Worm (Caenorhabditis elegans) whole organism, L1 larva: Measurements from ENCODE around the gene nlp-27.
A peak's percentile ranks its signal among the peaks of the same experiment; 100 is the strongest.

Source experiments
- C04F5.9 ChIP-seq: sonication (generic microtip); optimal IDR thresholded peaks from 2 replicates; lab custom pipeline; 2016; ENCODE audit warnings: missing genetic modification characterization, missing compliant biosample characterization
- C34B4.2 ChIP-seq: sonication (generic microtip); optimal IDR thresholded peaks from 2 replicates; lab custom pipeline; 2017; ENCODE audit warnings: mild to moderate bottlenecking, missing genetic modification characterization, missing compliant biosample characterization
- Y116A8C.19 ChIP-seq: sonication (generic microtip); optimal IDR thresholded peaks from 2 replicates; lab custom pipeline; 2016; ENCODE audit warnings: missing compliant biosample characterization, missing genetic modification characterization, borderline replicate concordance
- aha-1 ChIP-seq: fragments of 150-350 bp; optimal IDR thresholded peaks from 2 replicates; lab custom pipeline; 2014; ENCODE audit warnings: missing biosample characterization, missing genetic modification characterization
- alr-1 ChIP-seq: fragments of 200-800 bp; sonication (Bioruptor generic); optimal IDR thresholded peaks from 2 replicates; lab custom pipeline; 2018; ENCODE audit warnings: borderline replicate concordance, mild to moderate bottlenecking, missing genetic modification characterization, missing compliant biosample characterization
- ama-1 ChIP-seq: fragments of 150-350 bp; optimal IDR thresholded peaks from 2 replicates; lab custom pipeline; 2014
- ceh-8 ChIP-seq: fragments of 200-800 bp; sonication (Bioruptor generic); optimal IDR thresholded peaks from 2 replicates; lab custom pipeline; 2018; ENCODE audit warnings: mild to moderate bottlenecking, missing genetic modification characterization, moderate library complexity, missing compliant biosample characterization
- ceh-88 ChIP-seq: fragments of 200-800 bp; sonication (Bioruptor generic); IDR thresholded peaks from 2 replicates; pipeline ENCODE4 v1.3.6; 2022; ENCODE audit warnings: missing genetic modification characterization, missing compliant biosample characterization
- dpl-1 ChIP-seq, 3 experiments: fragments of 150-350 bp in 2 of 3; sonication (generic microtip) in 1 of 3; optimal IDR thresholded peaks; 2 replicates each; lab custom pipeline; 2014 to 2017; ENCODE audit warnings: missing biosample characterization in 3 of 3, missing genetic modification characterization in 3 of 3, missing genetic modification reagents in 3 of 3
- dsc-1 ChIP-seq: sonication (generic microtip); optimal IDR thresholded peaks from 2 replicates; lab custom pipeline; 2016; ENCODE audit warnings: mild to moderate bottlenecking, missing genetic modification characterization, missing compliant biosample characterization
- efl-1 ChIP-seq, 4 experiments: fragments of 150-350 bp; optimal IDR thresholded peaks in 3 of 4; peaks in 1 of 4; 1 replicate in 1 of 4; 2 replicates in 3 of 4; lab custom pipeline; 2014; ENCODE audit warnings: missing biosample characterization in 2 of 4, missing genetic modification characterization in 2 of 4, missing genetic modification reagents in 2 of 4
- egl-13 ChIP-seq: sonication (generic microtip); optimal IDR thresholded peaks from 2 replicates; lab custom pipeline; 2016; ENCODE audit warnings: missing genotype, missing genetic modification reagents, missing genetic modification characterization, missing compliant biosample characterization
- egl-27 ChIP-seq, 2 experiments: fragments of 150-350 bp in 1 of 2; sonication (generic microtip); optimal IDR thresholded peaks; 3 replicates each; lab custom pipeline; 2017 to 2018; ENCODE audit warnings: missing biosample characterization in 2 of 2, missing genetic modification characterization in 2 of 2, missing genetic modification reagents in 2 of 2
- elt-3 ChIP-seq, 6 experiments: fragments of 150-350 bp in 1 of 6; sonication (generic microtip); optimal IDR thresholded peaks; 2 replicates each; lab custom pipeline; 2017 to 2018; ENCODE audit warnings: missing biosample characterization in 6 of 6, missing genetic modification characterization in 6 of 6, inconsistent platforms in 1 of 6
- ets-5 ChIP-seq: fragments of 200-800 bp; sonication (Bioruptor generic); IDR thresholded peaks from 2 replicates; pipeline ENCODE4 v1.3.6; 2022; ENCODE audit warnings: missing genetic modification characterization, missing compliant biosample characterization
- fkh-4 ChIP-seq: sonication (generic microtip); optimal IDR thresholded peaks from 2 replicates; lab custom pipeline; 2016; ENCODE audit warnings: missing compliant biosample characterization, missing genetic modification characterization, borderline replicate concordance
- hlh-17 ChIP-seq: fragments of 200-800 bp; sonication (Bioruptor generic); optimal IDR thresholded peaks from 2 replicates; lab custom pipeline; 2018; ENCODE audit warnings: missing genetic modification characterization, mild to moderate bottlenecking, missing compliant biosample characterization, moderate library complexity, borderline replicate concordance
- irx-1 ChIP-seq: sonication (generic microtip); optimal IDR thresholded peaks from 2 replicates; lab custom pipeline; 2016; ENCODE audit warnings: missing genetic modification characterization, missing compliant biosample characterization
- isw-1 ChIP-seq: fragments of 200-800 bp; sonication (Bioruptor generic); IDR thresholded peaks from 2 replicates; pipeline ENCODE4 v1.3.6; 2022; ENCODE audit warnings: missing genetic modification characterization, missing compliant biosample characterization
- jun-1 ChIP-seq: fragments of 150-350 bp; optimal IDR thresholded peaks from 2 replicates; lab custom pipeline; 2014; ENCODE audit warnings: missing biosample characterization, missing genetic modification reagents, missing genetic modification characterization
- lin-14 ChIP-seq: fragments of 200-800 bp; sonication (Bioruptor generic); optimal IDR thresholded peaks from 2 replicates; lab custom pipeline; 2018; ENCODE audit warnings: mild to moderate bottlenecking, missing genetic modification characterization, moderate library complexity, missing compliant biosample characterization
- lin-15B ChIP-seq: fragments of 150-350 bp; sonication (generic microtip); optimal IDR thresholded peaks from 3 replicates; lab custom pipeline; 2014; ENCODE audit warnings: missing biosample characterization, missing genetic modification characterization
- lin-35 ChIP-seq, 2 experiments: fragments of 150-350 bp; optimal IDR thresholded peaks; 2 replicates each; lab custom pipeline; 2014; ENCODE audit warnings: missing biosample characterization in 2 of 2, missing genetic modification characterization in 2 of 2, missing genetic modification reagents in 2 of 2
- mab-9 ChIP-seq: fragments of 200-800 bp; sonication (Bioruptor generic); IDR thresholded peaks from 2 replicates; pipeline ENCODE4 v1.3.6; 2022; ENCODE audit warnings: missing genetic modification reagents, missing genetic modification characterization, missing compliant biosample characterization
- mdl-1 ChIP-seq, 2 experiments: fragments of 150-350 bp; optimal IDR thresholded peaks; 2 replicates each; lab custom pipeline; 2014 to 2017; ENCODE audit warnings: missing biosample characterization in 2 of 2, missing genetic modification characterization in 2 of 2, inconsistent platforms in 1 of 2
- mef-2 ChIP-seq: fragments of 150-350 bp; optimal IDR thresholded peaks from 2 replicates; lab custom pipeline; 2014; ENCODE audit warnings: missing biosample characterization, missing genetic modification characterization
- mep-1 ChIP-seq: fragments of 150-350 bp; optimal IDR thresholded peaks from 2 replicates; lab custom pipeline; 2014; ENCODE audit warnings: missing biosample characterization, missing genetic modification characterization
- nhr-20 ChIP-seq: sonication (generic microtip); optimal IDR thresholded peaks from 2 replicates; lab custom pipeline; 2016; ENCODE audit warnings: mild to moderate bottlenecking, missing genetic modification characterization, missing compliant biosample characterization
- nhr-237 ChIP-seq: fragments of 150-350 bp; optimal IDR thresholded peaks from 2 replicates; lab custom pipeline; 2014; ENCODE audit warnings: missing biosample characterization, missing genetic modification characterization
- nhr-28 ChIP-seq: fragments of 150-350 bp; optimal IDR thresholded peaks from 2 replicates; lab custom pipeline; 2014; ENCODE audit warnings: missing biosample characterization, missing genetic modification characterization
- nhr-76 ChIP-seq: sonication (generic microtip); optimal IDR thresholded peaks from 2 replicates; lab custom pipeline; 2017; ENCODE audit warnings: missing biosample characterization, missing genetic modification characterization
- nhr-77 ChIP-seq: fragments of 150-350 bp; optimal IDR thresholded peaks from 2 replicates; lab custom pipeline; 2014; ENCODE audit warnings: missing biosample characterization, missing genetic modification characterization
- nhr-84 ChIP-seq: sonication (generic microtip); optimal IDR thresholded peaks from 2 replicates; lab custom pipeline; 2017; ENCODE audit warnings: missing biosample characterization, missing genetic modification characterization
- nhr-90 ChIP-seq: sonication (generic microtip); optimal IDR thresholded peaks from 2 replicates; lab custom pipeline; 2016; ENCODE audit warnings: mild to moderate bottlenecking, missing genetic modification characterization, missing compliant biosample characterization; ENCODE audit not compliant: poor library complexity
- pag-3 ChIP-seq: sonication (generic microtip); optimal IDR thresholded peaks from 2 replicates; lab custom pipeline; 2017; ENCODE audit warnings: missing genetic modification characterization, mild to moderate bottlenecking, missing compliant biosample characterization, antibody characterized with exemption, borderline replicate concordance; ENCODE audit not compliant: insufficient read depth
- skn-1 ChIP-seq: fragments of 150-350 bp; optimal IDR thresholded peaks from 2 replicates; lab custom pipeline; 2014; ENCODE audit warnings: missing biosample characterization, missing genetic modification characterization
- snu-23 ChIP-seq: sonication (generic microtip); optimal IDR thresholded peaks from 2 replicates; lab custom pipeline; 2016; ENCODE audit warnings: missing genetic modification characterization, missing compliant biosample characterization
- sox-4 ChIP-seq: sonication (generic microtip); optimal IDR thresholded peaks from 2 replicates; lab custom pipeline; 2016; ENCODE audit warnings: missing genetic modification characterization, missing compliant biosample characterization
- sptf-1 ChIP-seq: fragments of 150-350 bp; optimal IDR thresholded peaks from 2 replicates; lab custom pipeline; 2014; ENCODE audit warnings: missing biosample characterization, missing genetic modification characterization
- swsn-7 ChIP-seq: sonication (generic microtip); optimal IDR thresholded peaks from 2 replicates; lab custom pipeline; 2016; ENCODE audit warnings: missing genetic modification characterization, missing compliant biosample characterization
- tbx-2 ChIP-seq: sonication (generic microtip); optimal IDR thresholded peaks from 2 replicates; lab custom pipeline; 2016; ENCODE audit warnings: missing genetic modification characterization, missing compliant biosample characterization
- tlp-1 ChIP-seq: fragments of 150-350 bp; optimal IDR thresholded peaks from 2 replicates; lab custom pipeline; 2014; ENCODE audit warnings: missing biosample characterization, missing genetic modification characterization
- unc-62 ChIP-seq: fragments of 150-350 bp; optimal IDR thresholded peaks from 2 replicates; lab custom pipeline; 2014; ENCODE audit warnings: missing biosample characterization, missing genetic modification reagents, missing genetic modification characterization
- zip-4 ChIP-seq: fragments of 200-800 bp; sonication (Bioruptor generic); optimal IDR thresholded peaks from 2 replicates; lab custom pipeline; 2018; ENCODE audit warnings: mild to moderate bottlenecking, missing genetic modification characterization, moderate library complexity, missing compliant biosample characterization

nlp-27 gene

DNA sequence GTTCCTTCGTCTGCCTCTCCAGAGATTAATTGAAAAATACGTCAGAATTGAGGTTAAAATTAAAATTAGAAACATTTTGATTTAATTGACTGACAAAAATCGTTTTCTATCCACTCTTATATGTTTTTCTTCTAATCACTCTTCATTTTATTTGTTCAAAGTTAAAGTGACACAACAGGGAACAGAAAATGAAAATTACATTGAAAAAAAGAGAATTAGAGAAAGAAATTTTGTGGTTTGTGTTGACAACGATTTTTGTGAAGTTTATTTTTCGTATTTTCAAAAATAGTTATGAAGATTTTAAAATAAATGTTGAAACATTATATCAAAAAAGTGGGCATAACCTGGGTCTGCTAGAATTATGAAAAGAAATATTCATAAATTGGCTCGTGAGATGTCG lies 31.6 kb upstream of the nlp-27 start, which contains the start of gene cyp-34A5:
Gene cyp-34A5 (minus strand): TSS at position 101 of the 400 bp plus-strand sequence.
- TF ChIP-seq ceh-8 (no peak), hlh-17 (GFP tag; lab: Kevin White, UChicago) (no peak), sox-4 (no peak), egl-27 (tag; optimal IDR thresholded peaks at IDR 0.05; lab: Kevin White, UChicago) (no peak), Y116A8C.19 (tag; lab: Kevin White, UChicago) (no peak), nhr-20 (tag; lab: Kevin White, UChicago) (peak; percentile 30), mab-9 (no peak), egl-13 (tag; lab: Kevin White, UChicago) (no peak)
- TF ChIP-seq, all 84 proteins: peak for 1

DNA sequence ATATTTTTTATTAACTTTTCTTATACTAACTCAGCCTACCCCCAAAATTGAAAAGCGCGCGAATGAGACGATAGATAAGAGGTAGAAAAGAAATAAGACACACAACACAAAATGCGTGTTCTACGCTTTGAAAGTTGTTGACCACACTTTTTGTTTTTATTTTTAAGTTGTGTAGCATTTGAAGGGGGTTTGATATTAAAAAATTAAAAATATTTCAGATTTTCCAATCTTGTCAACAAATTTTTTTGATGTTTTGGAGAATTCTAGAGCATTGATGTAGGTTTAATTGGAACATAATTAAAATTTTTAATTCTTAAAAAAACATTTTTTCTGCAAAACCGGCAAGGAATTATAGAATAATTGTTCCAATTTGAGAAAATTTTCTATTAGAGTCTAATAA lies 27.9 kb upstream of the nlp-27 start, which contains the start of gene cyp-34A6:
Gene cyp-34A6 (minus strand): TSS at position 101 of the 400 bp plus-strand sequence.
- no peak for TF ChIP-seq mdl-1 (tag; optimal IDR thresholded peaks at IDR 0.05; lab: Kevin White, UChicago)
- TF ChIP-seq mab-9: no peak
- TF ChIP-seq nhr-90 (tag; lab: Kevin White, UChicago): no peak
- TF ChIP-seq nhr-237 (tag; lab: Kevin White, UChicago): no peak
- no peak for TF ChIP-seq zip-4 (GFP tag; lab: Kevin White, UChicago)
- no peak for TF ChIP-seq ama-1 (lab: Kevin White, UChicago)
- TF ChIP-seq ets-5 (GFP tag; lab: Robert Waterston, UW): no peak
- no peak for TF ChIP-seq swsn-7
- TF ChIP-seq unc-62 (GFP tag; lab: Kevin White, UChicago): no peak
- TF ChIP-seq nhr-20 (tag; lab: Kevin White, UChicago): no peak
- no peak for TF ChIP-seq pag-3 (tag; lab: Kevin White, UChicago)

DNA sequence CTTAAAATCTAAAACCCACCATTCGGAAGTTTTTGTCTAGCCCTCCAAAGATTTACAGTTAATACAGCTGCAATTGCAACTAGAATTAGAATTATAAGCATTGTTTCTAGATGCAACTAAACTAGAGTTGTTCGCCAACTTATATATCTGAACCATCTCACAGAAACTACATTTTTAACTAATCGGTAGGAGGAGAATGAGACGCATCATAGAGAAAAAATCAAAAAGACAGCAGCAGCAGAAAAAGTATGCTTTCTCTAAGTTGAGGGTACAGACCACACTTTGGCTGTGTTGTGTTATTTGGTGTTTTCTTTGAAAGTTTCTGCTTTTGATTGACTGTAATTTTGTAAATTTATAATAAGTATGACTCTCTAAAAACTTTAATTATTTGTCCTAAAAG lies 25.5 kb upstream of the nlp-27 start, which contains the start of gene cyp-34A7:
Gene cyp-34A7 (minus strand): TSS at position 101 of the 400 bp plus-strand sequence.
- TF ChIP-seq Y116A8C.19 (tag; lab: Kevin White, UChicago) (no peak), skn-1 (tag; lab: Kevin White, UChicago) (no peak), aha-1 (no peak), egl-27 (tag; optimal IDR thresholded peaks at IDR 0.05; lab: Kevin White, UChicago) (no peak), mep-1 (tag; lab: Kevin White, UChicago) (no peak), ama-1 (lab: Kevin White, UChicago) (no peak), mef-2 (tag; lab: Kevin White, UChicago) (no peak), nhr-76 (tag; lab: Kevin White, UChicago) (no peak), ceh-88 (no peak), swsn-7 (no peak)

DNA sequence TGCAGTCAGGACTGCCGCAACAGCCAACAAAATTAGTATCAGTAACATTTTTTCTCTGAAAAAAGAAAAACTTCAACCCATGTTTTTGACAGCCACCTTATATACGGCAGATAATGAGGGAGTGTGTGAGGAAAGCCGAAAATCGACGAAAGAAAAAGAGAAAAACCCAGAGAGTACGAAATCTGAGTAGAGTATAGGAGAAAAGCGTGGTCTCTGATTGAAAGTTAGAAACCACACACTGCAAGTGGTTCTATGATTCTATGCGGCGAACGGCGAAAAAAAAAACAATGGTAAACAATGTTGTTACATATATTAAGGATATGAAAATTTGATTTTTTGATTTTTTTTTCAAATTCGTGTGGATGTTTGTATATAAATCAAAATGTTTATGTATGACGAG lies 21.4 kb upstream of the nlp-27 start, which contains the start of gene cyp-34A8:
Gene cyp-34A8 (minus strand): TSS at position 62 of the 400 bp plus-strand sequence.
- peak; percentile 74 for TF ChIP-seq nhr-20 (tag; lab: Kevin White, UChicago)
- TF ChIP-seq snu-23: peak; percentile 27
- TF ChIP-seq unc-62 (GFP tag; lab: Kevin White, UChicago): no peak
- TF ChIP-seq tbx-2 (tag; lab: Kevin White, UChicago): no peak
- TF ChIP-seq egl-27 (tag; optimal IDR thresholded peaks at IDR 0.05; lab: Kevin White, UChicago): no peak
- no peak for TF ChIP-seq nhr-28
- no peak for TF ChIP-seq C34B4.2 (tag; lab: Kevin White, UChicago)
- no peak for TF ChIP-seq fkh-4 (tag; lab: Kevin White, UChicago)
- no peak for TF ChIP-seq tlp-1 (tag; lab: Kevin White, UChicago)
- no peak for TF ChIP-seq jun-1 (tag; lab: Kevin White, UChicago)
- no peak for TF ChIP-seq nhr-84 (tag; lab: Kevin White, UChicago)
- TF ChIP-seq efl-1 (optimal IDR thresholded peaks at IDR 0.05; lab: Kevin White, UChicago): no peak
- TF ChIP-seq efl-1 (GFP tag; optimal IDR thresholded peaks at IDR 0.05 in 1 of 2; lab: Kevin White, UChicago): peak in 1 of 2 experiments; percentile 68
- TF ChIP-seq nhr-90 (tag; lab: Kevin White, UChicago): peak; percentile 15
- TF ChIP-seq ama-1 (lab: Kevin White, UChicago): no peak
- no peak for TF ChIP-seq nhr-77 (tag; lab: Kevin White, UChicago)
- no peak for TF ChIP-seq C04F5.9
- TF ChIP-seq irx-1 (tag; lab: Kevin White, UChicago): no peak
- no peak for TF ChIP-seq dsc-1 (tag; lab: Kevin White, UChicago)
- TF ChIP-seq lin-35 (GFP tag; optimal IDR thresholded peaks at IDR 0.05; lab: Kevin White, UChicago): peak in 1 of 2 experiments; percentile 6
- TF ChIP-seq isw-1: no peak
- TF ChIP-seq elt-3 (tag; optimal IDR thresholded peaks at IDR 0.05; lab: Kevin White, UChicago): peak in 2 of 6 experiments; percentile 6 to 38
- TF ChIP-seq sptf-1: no peak
- TF ChIP-seq mep-1 (tag; lab: Kevin White, UChicago): peak; percentile 38
- TF ChIP-seq dpl-1 (GFP tag; optimal IDR thresholded peaks at IDR 0.05; lab: Kevin White, UChicago): no peak
- TF ChIP-seq lin-14 (GFP tag; lab: Kevin White, UChicago): peak; percentile 62
- TF ChIP-seq alr-1 (tag; lab: Kevin White, UChicago): no peak
- TF ChIP-seq lin-15B: no peak
- no peak for TF ChIP-seq mab-9
